Worm (Caenorhabditis elegans): ENCODE results near the gene mrpl-10.

mrpl-10 gene

DNA sequence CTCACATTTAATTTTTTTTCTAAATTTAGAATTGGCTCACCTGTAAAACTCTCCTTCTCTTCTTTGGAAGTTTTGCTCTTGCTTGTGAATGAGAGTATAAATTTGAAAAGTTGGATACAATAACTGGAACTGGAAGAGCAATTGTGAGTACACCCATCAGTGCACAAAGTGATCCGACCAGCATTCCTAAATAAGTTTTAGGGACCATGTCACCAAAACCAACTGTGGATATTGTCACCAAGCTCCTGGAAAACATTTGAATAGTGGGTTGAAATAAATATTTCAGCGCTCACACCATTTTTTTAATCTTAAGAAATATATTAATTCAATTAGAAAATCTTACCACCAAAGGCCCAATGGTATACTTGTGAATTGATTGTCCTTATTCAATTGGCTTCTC lies 30.0 kb upstream of the mrpl-10 start:
- TF ChIP-seq ceh-83 (GFP tag; optimal IDR thresholded peaks at IDR 0.05) (no peak), ces-1 (GFP tag; optimal IDR thresholded peaks at IDR 0.05) (no peak), lsy-2 (tag; optimal IDR thresholded peaks at IDR 0.05) (no peak), tbx-8 (GFP tag; optimal IDR thresholded peaks at IDR 0.05) (no peak), mep-1 (tag; optimal IDR thresholded peaks at IDR 0.05) (no peak), drap-1 (GFP tag; optimal IDR thresholded peaks at IDR 0.05) (no peak), cnd-1 (tag; optimal IDR thresholded peaks at IDR 0.05) (no peak), nhr-76 (tag; optimal IDR thresholded peaks at IDR 0.05) (no peak), unc-39 (tag; optimal IDR thresholded peaks at IDR 0.05) (no peak), hlh-1 (tag; optimal IDR thresholded peaks at IDR 0.05) (no peak), flh-1 (GFP tag; optimal IDR thresholded peaks at IDR 0.05) (no peak), ham-2 (GFP tag; optimal IDR thresholded peaks at IDR 0.05) (no peak), mab-5 (tag; optimal IDR thresholded peaks at IDR 0.05) (no peak), blmp-1 (tag; optimal IDR thresholded peaks at IDR 0.05) (no peak), elt-1 (tag; optimal IDR thresholded peaks at IDR 0.05; ENCODE audit: borderline replicate concordance, insufficient read depth) (no peak), bed-3 (GFP tag; optimal IDR thresholded peaks at IDR 0.05) (no peak), unc-62 (GFP tag; optimal IDR thresholded peaks at IDR 0.05) (no peak)

DNA sequence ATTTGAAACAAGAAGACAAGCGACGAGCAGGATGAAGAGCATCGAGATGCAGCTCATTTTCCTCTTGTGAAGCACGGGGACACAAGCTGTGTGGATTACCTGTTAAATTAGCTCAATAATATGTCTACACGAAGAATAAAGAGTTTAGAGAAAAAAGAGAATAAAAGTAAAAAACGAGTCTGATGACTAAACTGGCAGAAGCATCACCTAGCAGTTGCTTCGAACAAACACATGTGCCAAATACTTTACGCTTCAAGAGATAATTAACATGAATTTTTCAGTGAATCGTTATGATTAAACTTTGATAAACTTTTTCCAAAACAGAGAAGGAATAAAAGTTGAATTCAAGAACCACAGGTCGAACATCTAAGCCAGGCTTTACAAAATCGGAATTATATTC lies 17.0 kb upstream of the mrpl-10 start, which contains the start of gene nlp-55:
TSS of gene nlp-55 (minus strand) at position 101 of the 400 bp plus-strand sequence.
- TF ChIP-seq zip-8 (tag; optimal IDR thresholded peaks at IDR 0.05): no peak
- TF ChIP-seq elt-1 (tag; optimal IDR thresholded peaks at IDR 0.05; ENCODE audit: borderline replicate concordance, insufficient read depth): no peak
- TF ChIP-seq snpc-4 (tag; optimal IDR thresholded peaks at IDR 0.05): no peak
- TF ChIP-seq lin-13 (tag; optimal IDR thresholded peaks at IDR 0.05): no peak
- TF ChIP-seq ztf-11 (tag; optimal IDR thresholded peaks at IDR 0.05): no peak
- no peak for TF ChIP-seq mab-5 (tag; optimal IDR thresholded peaks at IDR 0.05)
- no peak for TF ChIP-seq sptf-1 (tag; optimal IDR thresholded peaks at IDR 0.05)
- TF ChIP-seq mls-2 (tag; optimal IDR thresholded peaks at IDR 0.05): no peak
- TF ChIP-seq flh-1 (GFP tag; optimal IDR thresholded peaks at IDR 0.05): no peak
- no peak for TF ChIP-seq lin-32 (GFP tag; optimal IDR thresholded peaks at IDR 0.05)
- TF ChIP-seq unc-62 (GFP tag; optimal IDR thresholded peaks at IDR 0.05): no peak
- TF ChIP-seq ceh-83 (GFP tag; optimal IDR thresholded peaks at IDR 0.05): no peak
- TF ChIP-seq hlh-1 (tag; optimal IDR thresholded peaks at IDR 0.05): no peak

- peak; percentile 22 for TF ChIP-seq nhr-237 (tag; optimal IDR thresholded peaks at IDR 0.05)
- no peak for TF ChIP-seq nhr-76 (tag; optimal IDR thresholded peaks at IDR 0.05)
- TF ChIP-seq lsy-2 (tag; optimal IDR thresholded peaks at IDR 0.05): peak; percentile 32
- peak; percentile 28 for TF ChIP-seq mep-1 (tag; optimal IDR thresholded peaks at IDR 0.05)
- TF ChIP-seq ceh-83 (GFP tag; optimal IDR thresholded peaks at IDR 0.05): no peak
- peak; percentile 39 for TF ChIP-seq ces-1 (GFP tag; optimal IDR thresholded peaks at IDR 0.05)
- TF ChIP-seq elt-1 (tag; optimal IDR thresholded peaks at IDR 0.05; ENCODE audit: borderline replicate concordance, insufficient read depth): no peak
Measured at ce11 chrII:8283158-8283717, 4.9 kb upstream of the mrpl-10 start, which contains the start of the genes nst-1 and cct-4. Gene nst-1, minus strand, starts transcription at chrII:8283208. Gene cct-4, plus strand, starts transcription at chrII:8283667.

- TF ChIP-seq sptf-1 (tag; optimal IDR thresholded peaks at IDR 0.05): no peak
- TF ChIP-seq ceh-83 (GFP tag; optimal IDR thresholded peaks at IDR 0.05): no peak
- TF ChIP-seq lsy-2 (tag; optimal IDR thresholded peaks at IDR 0.05): peak; percentile 70
Measured at ce11 chrII:8276057-8276456, 2.3 kb downstream of the mrpl-10 start, which contains the start of the genes gei-14 and slc-25A32. Gene gei-14, minus strand, starts transcription at chrII:8276231. Gene slc-25A32, plus strand, starts transcription at chrII:8276298.

DNA sequence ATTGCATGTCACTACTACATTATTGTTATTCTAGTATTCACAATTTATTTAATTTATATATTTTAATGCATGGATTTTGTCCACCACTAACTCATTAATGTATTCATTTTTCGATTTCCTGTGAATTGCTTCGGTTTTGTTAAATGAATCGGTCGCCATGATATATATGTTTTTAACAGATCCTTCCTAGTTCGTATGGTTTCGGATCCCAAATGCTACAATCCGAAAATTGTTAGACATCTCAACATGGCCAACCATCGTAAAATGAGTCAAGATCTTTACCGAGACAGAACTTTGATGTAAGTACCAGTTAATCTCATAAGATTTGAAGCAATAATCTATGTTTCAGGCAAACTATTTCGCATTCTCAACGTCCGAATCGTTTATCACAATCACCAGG lies 5.3 kb downstream of the mrpl-10 start:
- no peak for TF ChIP-seq mls-2 (tag; optimal IDR thresholded peaks at IDR 0.05)
- TF ChIP-seq lin-13 (tag; optimal IDR thresholded peaks at IDR 0.05): no peak
- TF ChIP-seq cnd-1 (tag; optimal IDR thresholded peaks at IDR 0.05): no peak
- no peak for TF ChIP-seq bed-3 (GFP tag; optimal IDR thresholded peaks at IDR 0.05)
- no peak for TF ChIP-seq nhr-28 (tag; optimal IDR thresholded peaks at IDR 0.05)
- TF ChIP-seq snpc-4 (tag; optimal IDR thresholded peaks at IDR 0.05): no peak

ce11 chrII:8269855-8270647 lies 8.3 kb downstream of the mrpl-10 start, which contains the start of gene tdc-1:
Gene tdc-1, plus strand, starts transcription at chrII:8270597.
- TF ChIP-seq elt-3 (tag; optimal IDR thresholded peaks at IDR 0.05): no peak
- no peak for TF ChIP-seq ces-1 (GFP tag; optimal IDR thresholded peaks at IDR 0.05)
- no peak for TF ChIP-seq mls-2 (tag; optimal IDR thresholded peaks at IDR 0.05)
- TF ChIP-seq bed-3 (GFP tag; optimal IDR thresholded peaks at IDR 0.05): no peak
- TF ChIP-seq sptf-1 (tag; optimal IDR thresholded peaks at IDR 0.05): no peak
- no peak for TF ChIP-seq unc-120 (tag; optimal IDR thresholded peaks at IDR 0.05; ENCODE audit: poor library complexity, severe bottlenecking)
- no peak for TF ChIP-seq blmp-1 (tag; optimal IDR thresholded peaks at IDR 0.05)
- TF ChIP-seq mab-5 (tag; optimal IDR thresholded peaks at IDR 0.05): no peak
- TF ChIP-seq sem-2 (GFP tag; optimal IDR thresholded peaks at IDR 0.05): no peak
- no peak for TF ChIP-seq M03D4.4 (tag; optimal IDR thresholded peaks at IDR 0.05)
- no peak for TF ChIP-seq drap-1 (GFP tag; optimal IDR thresholded peaks at IDR 0.05)
- TF ChIP-seq pha-4 (tag; optimal IDR thresholded peaks at IDR 0.05): no peak
- TF ChIP-seq nhr-28 (tag; optimal IDR thresholded peaks at IDR 0.05): no peak
- TF ChIP-seq zip-8 (tag; optimal IDR thresholded peaks at IDR 0.05): no peak
- no peak for TF ChIP-seq snpc-4 (tag; optimal IDR thresholded peaks at IDR 0.05)
- TF ChIP-seq cnd-1 (tag; optimal IDR thresholded peaks at IDR 0.05): no peak
- TF ChIP-seq ceh-43 (GFP tag; optimal IDR thresholded peaks at IDR 0.05): no peak
- TF ChIP-seq ceh-83 (GFP tag; optimal IDR thresholded peaks at IDR 0.05): no peak
- no peak for TF ChIP-seq nhr-76 (tag; optimal IDR thresholded peaks at IDR 0.05)
- TF ChIP-seq lin-32 (GFP tag; optimal IDR thresholded peaks at IDR 0.05): no peak

All from whole organism, mixed stage, embryonic.